Fruit fly (Drosophila melanogaster): ENCODE data around the gene Drsl6.

DNA sequence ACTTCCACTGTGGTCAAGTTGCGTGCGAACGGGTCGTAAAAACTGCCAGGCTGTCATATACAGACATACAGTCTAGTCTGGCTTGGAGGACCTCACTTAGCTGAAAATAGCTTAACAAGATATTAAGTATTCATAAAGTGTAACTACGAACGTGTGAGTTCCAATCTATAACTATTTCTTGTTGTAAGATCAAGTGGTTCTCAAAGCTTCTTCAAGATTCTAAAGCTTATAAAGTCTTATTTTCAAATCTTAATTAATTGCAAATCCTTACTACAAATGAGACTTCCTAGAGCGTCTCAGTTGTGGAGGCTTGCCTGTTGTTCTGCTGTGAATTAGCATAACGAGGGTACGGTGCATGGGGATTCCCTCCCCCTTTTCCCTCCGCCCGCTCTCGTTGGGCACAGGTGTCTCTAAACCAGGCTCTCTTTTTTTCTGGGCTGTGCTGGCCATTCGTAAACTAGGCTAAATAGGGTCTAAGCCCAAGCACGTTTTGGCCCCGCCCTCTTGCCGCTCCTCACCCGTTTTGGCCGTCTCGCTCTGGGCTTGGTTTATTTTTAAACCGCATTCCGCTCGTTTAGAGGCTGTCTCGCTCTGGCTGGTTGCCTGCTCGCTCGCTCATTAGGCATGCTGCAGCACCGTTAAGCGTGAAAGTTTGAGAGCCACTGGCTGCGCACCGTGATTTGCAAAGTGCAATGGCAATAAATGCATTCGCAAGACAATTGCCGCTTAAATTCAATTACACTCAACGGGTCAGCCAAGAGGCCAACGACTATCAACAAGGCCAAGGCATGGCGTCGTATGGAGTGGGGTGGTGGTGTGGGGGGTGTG, 2.0 kb upstream of the Drsl6 start:
- no peak for TF ChIP-seq lmd (GFP tag; IDR thresholded peaks at IDR 0.05)
- no peak for TF ChIP-seq az2 (GFP tag; optimal IDR thresholded peaks at IDR 0.05)
- no peak for TF ChIP-seq CG10267 (tag; optimal IDR thresholded peaks at IDR 0.05)
- TF ChIP-seq seq (GFP tag; IDR thresholded peaks at IDR 0.05): no peak
- TF ChIP-seq Hey (tag; optimal IDR thresholded peaks at IDR 0.05): no peak
- TF ChIP-seq CG11456 (GFP tag; IDR thresholded peaks at IDR 0.05): no peak
- no peak for TF ChIP-seq cwo (GFP tag; optimal IDR thresholded peaks at IDR 0.05)
- peak; percentile 38; the same call in 1 of the 2 replicates for TF ChIP-seq chm (GFP tag; IDR thresholded peaks at IDR 0.05)
- no peak for TF ChIP-seq Atf3 (GFP tag; optimal IDR thresholded peaks at IDR 0.05)
- TF ChIP-seq croc (GFP tag; conservative IDR thresholded peaks at IDR 0.05): no peak

All from whole organism, embryonic.